Worm (Caenorhabditis elegans) whole organism, early embryonic: ENCODE measurements around the gene dnj-13.

ENCODE experiments used
- aly-1 ChIP-seq: sonication (generic microtip); optimal IDR thresholded peaks from 2 replicates; lab custom pipeline; 2016; ENCODE audit warnings: missing genetic modification characterization, missing compliant biosample characterization
- ama-1 ChIP-seq: fragments of 150-350 bp; optimal IDR thresholded peaks from 2 replicates; lab custom pipeline; 2014
- ceh-13 ChIP-seq: fragments of 200-800 bp; sonication (Bioruptor generic); optimal IDR thresholded peaks from 2 replicates; lab custom pipeline; 2018; ENCODE audit warnings: mild to moderate bottlenecking, missing genetic modification characterization, missing compliant biosample characterization
- ceh-36 ChIP-seq: sonication (generic microtip); optimal IDR thresholded peaks from 2 replicates; lab custom pipeline; 2016; ENCODE audit warnings: missing genetic modification characterization, inconsistent platforms, missing compliant biosample characterization

DNA sequence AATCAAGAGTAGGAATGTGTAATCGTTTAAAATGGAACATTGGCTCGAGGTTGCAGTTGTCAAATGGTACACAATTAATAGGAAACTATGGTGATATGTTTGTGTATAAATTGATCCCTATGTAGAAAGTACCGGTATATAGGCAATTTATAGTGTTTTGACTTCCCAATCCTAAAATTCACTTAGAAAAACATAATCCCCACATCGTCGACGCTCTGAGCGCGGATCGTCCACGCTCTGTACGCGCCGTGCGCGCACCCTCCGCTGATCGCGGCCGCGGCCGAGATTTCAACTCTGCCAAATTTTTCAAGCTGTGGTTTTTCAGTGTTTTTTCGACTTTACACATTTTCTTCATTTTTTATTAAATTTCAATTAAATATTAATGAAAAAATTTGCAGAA lies 10.8 kb downstream of the dnj-13 start, which contains the start of gene F54D5.17:
- no peak for TF ChIP-seq aly-1 (tag; lab: Kevin White, UChicago)
- TF ChIP-seq ama-1 (lab: Kevin White, UChicago): no peak
- no peak for TF ChIP-seq ceh-13
- TF ChIP-seq ceh-36 (tag; lab: Kevin White, UChicago): no peak
